Worm (Caenorhabditis elegans) whole organism, midembryonic: ENCODE measurements around the gene T19A5.3.

Experiments used
- T22C8.4 ChIP-seq: fragments of 200-800 bp; sonication (Bioruptor generic); IDR thresholded peaks from 2 replicates; pipeline ENCODE4 v1.3.6; 2022; ENCODE audit warnings: missing genetic modification characterization, missing compliant biosample characterization
- klf-2 ChIP-seq: fragments of 200-800 bp; sonication (Bioruptor generic); conservative IDR thresholded peaks from 2 replicates; pipeline ENCODE4 v1.3.6; 2022; ENCODE audit warnings: missing genetic modification reagents, missing genetic modification characterization, missing compliant biosample characterization
- med-1 ChIP-seq: sonication (generic microtip); optimal IDR thresholded peaks from 2 replicates; lab custom pipeline; 2017; ENCODE audit warnings: missing genetic modification characterization, mild to moderate bottlenecking, missing compliant biosample characterization, antibody characterized with exemption, missing genetic modification reagents; ENCODE audit not compliant: insufficient read depth
- ztf-23 ChIP-seq: fragments of 200-800 bp; sonication (Bioruptor generic); IDR thresholded peaks from 2 replicates; pipeline ENCODE4 v1.3.6; 2022; ENCODE audit warnings: missing genetic modification reagents, missing genetic modification characterization, missing compliant biosample characterization

ce11 chrV:8928967-8929366 is 14.9 kb downstream of the T19A5.3 start, which contains the start of gene H14N18.4:
- TF ChIP-seq T22C8.4 (GFP tag; lab: Robert Waterston, UW): no peak
- TF ChIP-seq med-1 (GFP tag; lab: Kevin White, UChicago): no peak
- no peak for TF ChIP-seq klf-2 (GFP tag; lab: Robert Waterston, UW)
- TF ChIP-seq ztf-23 (GFP tag; lab: Robert Waterston, UW): no peak
